Worm (Caenorhabditis elegans) whole organism, midembryonic: ENCODE data around the gene fust-1.

ENCODE experiments used
- cog-1 ChIP-seq: sonication (generic microtip); optimal IDR thresholded peaks from 2 replicates; lab custom pipeline; 2016; ENCODE audit warnings: missing genetic modification characterization, missing compliant biosample characterization
- flt-1 ChIP-seq: fragments of 200-800 bp; sonication (Bioruptor generic); IDR thresholded peaks from 2 replicates; pipeline ENCODE4 v1.3.6; 2022; ENCODE audit warnings: missing genetic modification characterization, missing compliant biosample characterization
- med-1 ChIP-seq: sonication (generic microtip); optimal IDR thresholded peaks from 2 replicates; lab custom pipeline; 2017; ENCODE audit warnings: missing genetic modification characterization, mild to moderate bottlenecking, missing compliant biosample characterization, antibody characterized with exemption, missing genetic modification reagents; ENCODE audit not compliant: insufficient read depth
- ref-1 ChIP-seq: fragments of 200-800 bp; sonication (Bioruptor generic); conservative IDR thresholded peaks from 2 replicates; pipeline ENCODE4 v1.3.6; 2022; ENCODE audit warnings: missing genetic modification reagents, missing genetic modification characterization, missing compliant biosample characterization
- ztf-23 ChIP-seq: fragments of 200-800 bp; sonication (Bioruptor generic); IDR thresholded peaks from 2 replicates; pipeline ENCODE4 v1.3.6; 2022; ENCODE audit warnings: missing genetic modification reagents, missing genetic modification characterization, missing compliant biosample characterization
- ztf-29 ChIP-seq: fragments of 200-800 bp; sonication (Bioruptor generic); IDR thresholded peaks from 2 replicates; pipeline ENCODE4 v1.3.6; 2022; ENCODE audit warnings: missing genetic modification reagents, missing genetic modification characterization, missing compliant biosample characterization

DNA sequence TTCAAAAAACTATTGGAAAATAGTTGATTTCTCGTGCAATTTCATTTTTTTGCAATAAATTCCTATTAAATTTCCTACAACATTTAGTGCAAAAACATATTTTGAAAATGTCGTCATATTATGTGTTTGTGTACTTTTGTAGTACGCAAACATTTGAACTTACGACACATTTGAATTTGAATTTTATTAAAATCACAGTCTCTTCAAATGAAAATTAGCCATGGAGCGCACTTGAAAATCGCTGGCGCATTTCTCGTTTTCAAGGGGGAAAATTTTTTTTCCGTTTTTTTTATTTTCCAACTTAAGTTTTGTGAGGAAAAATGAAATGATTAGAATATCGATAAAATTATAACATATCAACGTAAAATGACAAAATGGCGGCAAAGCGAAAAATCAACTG, 4.8 kb upstream of the fust-1 start:
- TF ChIP-seq cog-1 = no peak
- no peak for TF ChIP-seq flt-1 (GFP tag; lab: Robert Waterston, UW)
- TF ChIP-seq med-1 (GFP tag; lab: Kevin White, UChicago) = no peak
- no peak for TF ChIP-seq ref-1 (GFP tag; lab: Robert Waterston, UW)
- TF ChIP-seq ztf-29 (GFP tag; lab: Robert Waterston, UW) = no peak
- no peak for TF ChIP-seq ztf-23 (GFP tag; lab: Robert Waterston, UW)
